Worm (Caenorhabditis elegans): ENCODE results near the gene ceh-83.

ceh-83 gene

ce11 chrII:1761564-1761963, 25.2 kb upstream of the ceh-83 start, which contains the start of gene F36H5.4:
Gene F36H5.4, plus strand, starts transcription at chrII:1761864.
- TF ChIP-seq ceh-31 (tag; optimal IDR thresholded peaks at IDR 0.05): no peak
- no peak for TF ChIP-seq npax-4 (tag; optimal IDR thresholded peaks at IDR 0.05)
- TF ChIP-seq ceh-30 (tag; optimal IDR thresholded peaks at IDR 0.05): no peak
- no peak for TF ChIP-seq mec-3 (tag; optimal IDR thresholded peaks at IDR 0.05; ENCODE audit: borderline replicate concordance)
- no peak for TF ChIP-seq elt-4 (tag; optimal IDR thresholded peaks at IDR 0.05)

ce11 chrII:1759602-1760001, 23.3 kb upstream of the ceh-83 start, which contains the start of gene F36H5.18:
Gene F36H5.18, plus strand, starts transcription at chrII:1759902.
- TF ChIP-seq pros-1 (tag; optimal IDR thresholded peaks at IDR 0.05): no peak
- no peak for TF ChIP-seq eyg-1 (tag; optimal IDR thresholded peaks at IDR 0.05)
- no peak for TF ChIP-seq dmd-4 (tag; optimal IDR thresholded peaks at IDR 0.05; ENCODE audit: borderline replicate concordance)
- TF ChIP-seq ceh-48 (tag; optimal IDR thresholded peaks at IDR 0.05): no peak
- no peak for TF ChIP-seq hlh-30 (tag; optimal IDR thresholded peaks at IDR 0.05; ENCODE audit: insufficient read depth)
- TF ChIP-seq gmeb-2 (tag; optimal IDR thresholded peaks at IDR 0.05): no peak
- no peak for TF ChIP-seq F13H6.1 (tag; optimal IDR thresholded peaks at IDR 0.05)
- TF ChIP-seq pat-9 (tag; optimal IDR thresholded peaks at IDR 0.05): no peak
- TF ChIP-seq rnt-1 (tag; optimal IDR thresholded peaks at IDR 0.05): no peak
- no peak for TF ChIP-seq dve-1 (tag; optimal IDR thresholded peaks at IDR 0.05)
- no peak for TF ChIP-seq unc-55 (GFP tag; optimal IDR thresholded peaks at IDR 0.05)
- TF ChIP-seq ref-2 (tag; optimal IDR thresholded peaks at IDR 0.05): no peak
- no peak for TF ChIP-seq sdc-2 (tag; optimal IDR thresholded peaks at IDR 0.05)
- TF ChIP-seq pha-4 (tag; optimal IDR thresholded peaks at IDR 0.05): no peak
- TF ChIP-seq hlh-8 (tag; optimal IDR thresholded peaks at IDR 0.05): no peak
- TF ChIP-seq pha-2 (tag; optimal IDR thresholded peaks at IDR 0.05): no peak
- no peak for TF ChIP-seq pax-1 (tag; optimal IDR thresholded peaks at IDR 0.05)
- TF ChIP-seq elt-4 (tag; optimal IDR thresholded peaks at IDR 0.05): no peak
- TF ChIP-seq C08G9.2 (tag; optimal IDR thresholded peaks at IDR 0.05): no peak
- TF ChIP-seq ceh-22 (tag; optimal IDR thresholded peaks at IDR 0.05): no peak

- TF ChIP-seq unc-55 (GFP tag; optimal IDR thresholded peaks at IDR 0.05) (no peak), Y22D7AL.16 (tag; optimal IDR thresholded peaks at IDR 0.05) (no peak), unc-42 (tag; optimal IDR thresholded peaks at IDR 0.05) (no peak), ceh-31 (tag; optimal IDR thresholded peaks at IDR 0.05) (no peak), sox-2 (GFP tag; IDR thresholded peaks at IDR 0.05) (no peak), hlh-8 (tag; optimal IDR thresholded peaks at IDR 0.05) (no peak), mec-3 (tag; optimal IDR thresholded peaks at IDR 0.05; ENCODE audit: borderline replicate concordance) (no peak), madf-2 (tag; optimal IDR thresholded peaks at IDR 0.05) (no peak), ceh-45 (GFP tag; IDR thresholded peaks at IDR 0.05) (no peak), tbx-2 (tag; optimal IDR thresholded peaks at IDR 0.05) (no peak), T23F11.4 (GFP tag; optimal IDR thresholded peaks at IDR 0.05) (no peak), unc-86 (tag; optimal IDR thresholded peaks at IDR 0.05) (no peak), ceh-19 (GFP tag; optimal IDR thresholded peaks at IDR 0.05) (no peak), ttx-3 (tag; optimal IDR thresholded peaks at IDR 0.05) (no peak), rnt-1 (tag; optimal IDR thresholded peaks at IDR 0.05) (no peak), dve-1 (tag; optimal IDR thresholded peaks at IDR 0.05) (no peak), pag-3 (tag; optimal IDR thresholded peaks at IDR 0.05; ENCODE audit: borderline replicate concordance) (no peak), sox-4 (tag; optimal IDR thresholded peaks at IDR 0.05) (no peak)
Measured at ce11 chrII:1757033-1757432, 20.7 kb upstream of the ceh-83 start, which contains the start of gene F36H5.10. Gene F36H5.10, plus strand, starts transcription at chrII:1757333.

ce11 chrII:1756582-1756981, 20.2 kb upstream of the ceh-83 start, which contains the start of gene fbxb-53:
Gene fbxb-53, plus strand, starts transcription at chrII:1756882.
- no peak for TF ChIP-seq rnt-1 (tag; optimal IDR thresholded peaks at IDR 0.05)
- TF ChIP-seq ref-2 (tag; optimal IDR thresholded peaks at IDR 0.05): no peak
- no peak for TF ChIP-seq pat-9 (tag; optimal IDR thresholded peaks at IDR 0.05)
- TF ChIP-seq K09A11.1 (tag; optimal IDR thresholded peaks at IDR 0.05; ENCODE audit: insufficient read depth): no peak
- TF ChIP-seq ceh-31 (tag; optimal IDR thresholded peaks at IDR 0.05): no peak
- no peak for TF ChIP-seq ttx-3 (tag; optimal IDR thresholded peaks at IDR 0.05)
- TF ChIP-seq mec-3 (tag; optimal IDR thresholded peaks at IDR 0.05; ENCODE audit: borderline replicate concordance): no peak
- no peak for TF ChIP-seq lim-6 (tag; optimal IDR thresholded peaks at IDR 0.05)
- no peak for TF ChIP-seq pha-4 (tag; optimal IDR thresholded peaks at IDR 0.05)
- TF ChIP-seq hlh-8 (tag; optimal IDR thresholded peaks at IDR 0.05): no peak
- TF ChIP-seq ceh-45 (GFP tag; IDR thresholded peaks at IDR 0.05): no peak
- TF ChIP-seq ceh-2 (tag; optimal IDR thresholded peaks at IDR 0.05): no peak
- TF ChIP-seq hlh-6 (tag; optimal IDR thresholded peaks at IDR 0.05): no peak
- TF ChIP-seq odd-2 (tag; optimal IDR thresholded peaks at IDR 0.05): no peak
- TF ChIP-seq elt-2 (tag; optimal IDR thresholded peaks at IDR 0.05): no peak
- TF ChIP-seq sox-4 (tag; optimal IDR thresholded peaks at IDR 0.05): no peak
- TF ChIP-seq T23F11.4 (GFP tag; optimal IDR thresholded peaks at IDR 0.05): no peak
- no peak for TF ChIP-seq ama-1 (optimal IDR thresholded peaks at IDR 0.05)
- no peak for TF ChIP-seq pros-1 (tag; optimal IDR thresholded peaks at IDR 0.05)
